Worm (Caenorhabditis elegans) whole organism, mixed stage, embryonic: Measurements from ENCODE around the gene nep-16.
A peak's percentile ranks its signal among the peaks of the same experiment; 100 is the strongest.

Source experiments
- M03D4.4 ChIP-seq: sonication (generic microtip); optimal IDR thresholded peaks from 2 replicates; lab custom pipeline; 2017; ENCODE audit warnings: mild to moderate bottlenecking, missing genetic modification characterization, missing compliant biosample characterization
- ces-1 ChIP-seq: fragments of 150-350 bp; optimal IDR thresholded peaks from 2 replicates; lab custom pipeline; 2014; ENCODE audit warnings: missing biosample characterization, missing genetic modification reagents, missing genetic modification characterization
- mep-1 ChIP-seq: fragments of 150-350 bp; optimal IDR thresholded peaks from 2 replicates; lab custom pipeline; 2017; ENCODE audit warnings: missing biosample characterization, missing genetic modification reagents, missing genetic modification characterization, inconsistent platforms
- nhr-2 ChIP-seq: fragments of 150-350 bp; optimal IDR thresholded peaks from 2 replicates; lab custom pipeline; 2014; ENCODE audit warnings: missing biosample characterization, missing genetic modification characterization
- nhr-237 ChIP-seq: fragments of 150-350 bp; optimal IDR thresholded peaks from 2 replicates; lab custom pipeline; 2014; ENCODE audit warnings: missing biosample characterization, missing genetic modification characterization
- pha-4 ChIP-seq: fragments of 150-350 bp; optimal IDR thresholded peaks from 2 replicates; lab custom pipeline; 2018; ENCODE audit warnings: missing biosample characterization, missing genetic modification reagents, missing genetic modification characterization
- snpc-4 ChIP-seq: fragments of 150-350 bp; optimal IDR thresholded peaks from 2 replicates; lab custom pipeline; 2014; ENCODE audit warnings: missing biosample characterization, missing genetic modification characterization

The nep-16 gene

DNA sequence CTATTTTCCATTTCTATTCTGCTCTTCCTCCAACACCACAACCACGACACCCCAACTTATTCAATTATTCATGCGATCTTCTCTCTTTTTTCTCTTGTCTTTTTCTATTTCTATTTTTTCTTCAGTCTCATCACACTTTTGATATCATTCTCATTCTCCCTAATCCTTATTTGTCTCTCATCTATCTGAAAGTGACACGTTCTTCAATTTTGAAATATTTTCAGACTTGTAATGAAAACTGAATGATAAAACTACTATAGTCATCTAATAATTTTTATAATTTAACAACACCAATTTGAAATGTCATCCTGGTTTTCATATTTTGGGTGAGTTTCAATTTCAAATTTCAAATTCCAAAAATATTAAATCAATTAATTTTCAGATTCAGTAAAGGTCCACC, 53.0 kb downstream of the nep-16 start, which contains the start of gene cla-1:
Gene cla-1, plus strand, starts transcription at position 301 of the 400 bp plus-strand sequence.
- TF ChIP-seq ces-1 (GFP tag; lab: Kevin White, UChicago) (peak; percentile 61), pha-4 (tag; lab: Kevin White, UChicago) (no peak), mep-1 (no peak), snpc-4 (no peak)

- TF ChIP-seq nhr-2 (no peak), nhr-237 (no peak), ces-1 (GFP tag; lab: Kevin White, UChicago) (peak; percentile 62), M03D4.4 (no peak)
Observed at ce11 chrIV:7586972-7587371, 54.7 kb downstream of the nep-16 start.
